Worm (Caenorhabditis elegans): ENCODE data around the gene tlk-1.

The tlk-1 gene

ce11 chrIII:9699576-9699975, at the start of gene tlk-1:
tlk-1 (plus strand) TSS chrIII:9699876.
- no peak for TF ChIP-seq dao-5 (tag; optimal IDR thresholded peaks at IDR 0.05)
- no peak for TF ChIP-seq him-1 (tag; optimal IDR thresholded peaks at IDR 0.05)
- no peak for TF ChIP-seq W03F9.2 (tag; optimal IDR thresholded peaks at IDR 0.05)

- TF ChIP-seq dao-5 (tag; optimal IDR thresholded peaks at IDR 0.05) (no peak), W03F9.2 (tag; optimal IDR thresholded peaks at IDR 0.05) (no peak), him-1 (tag; optimal IDR thresholded peaks at IDR 0.05) (no peak)
Measured at ce11 chrIII:9651871-9652270, 47.8 kb upstream of the tlk-1 start, which contains the start of gene C15H7.3. C15H7.3 (minus strand) TSS chrIII:9651971.

- no peak for TF ChIP-seq dao-5 (tag; optimal IDR thresholded peaks at IDR 0.05)
- no peak for TF ChIP-seq him-1 (tag; optimal IDR thresholded peaks at IDR 0.05)
- TF ChIP-seq W03F9.2 (tag; optimal IDR thresholded peaks at IDR 0.05) = no peak
Measured at ce11 chrIII:9655802-9656201, 43.9 kb upstream of the tlk-1 start, which contains the start of gene C15H7.4. C15H7.4 (minus strand) TSS chrIII:9655902.

- no peak for TF ChIP-seq W03F9.2 (tag; optimal IDR thresholded peaks at IDR 0.05)
- TF ChIP-seq dao-5 (tag; optimal IDR thresholded peaks at IDR 0.05) = no peak
- no peak for TF ChIP-seq him-1 (tag; optimal IDR thresholded peaks at IDR 0.05)
Measured at ce11 chrIII:9658569-9658968, 41.1 kb upstream of the tlk-1 start.

ce11 chrIII:9661119-9661518, 38.6 kb upstream of the tlk-1 start:
- TF ChIP-seq W03F9.2 (tag; optimal IDR thresholded peaks at IDR 0.05) (no peak), him-1 (tag; optimal IDR thresholded peaks at IDR 0.05) (no peak), dao-5 (tag; optimal IDR thresholded peaks at IDR 0.05) (no peak)

ce11 chrIII:9662266-9662959, 37.3 kb upstream of the tlk-1 start:
- no peak for TF ChIP-seq dao-5 (tag; optimal IDR thresholded peaks at IDR 0.05)
- TF ChIP-seq W03F9.2 (tag; optimal IDR thresholded peaks at IDR 0.05) = no peak
- no peak for TF ChIP-seq him-1 (tag; optimal IDR thresholded peaks at IDR 0.05)

ce11 chrIII:9663943-9664342, 35.7 kb upstream of the tlk-1 start:
- no peak for TF ChIP-seq W03F9.2 (tag; optimal IDR thresholded peaks at IDR 0.05)
- no peak for TF ChIP-seq dao-5 (tag; optimal IDR thresholded peaks at IDR 0.05)
- TF ChIP-seq him-1 (tag; optimal IDR thresholded peaks at IDR 0.05) = no peak

ce11 chrIII:9664484-9665221, 35.0 kb upstream of the tlk-1 start:
- TF ChIP-seq him-1 (tag; optimal IDR thresholded peaks at IDR 0.05) = peak; percentile 21
- no peak for TF ChIP-seq dao-5 (tag; optimal IDR thresholded peaks at IDR 0.05)
- no peak for TF ChIP-seq W03F9.2 (tag; optimal IDR thresholded peaks at IDR 0.05)

- TF ChIP-seq W03F9.2 (tag; optimal IDR thresholded peaks at IDR 0.05) = no peak
- no peak for TF ChIP-seq him-1 (tag; optimal IDR thresholded peaks at IDR 0.05)
- no peak for TF ChIP-seq dao-5 (tag; optimal IDR thresholded peaks at IDR 0.05)
Measured at ce11 chrIII:9665490-9666179, 34.0 kb upstream of the tlk-1 start.

ce11 chrIII:9666239-9666638, 33.4 kb upstream of the tlk-1 start:
- TF ChIP-seq him-1 (tag; optimal IDR thresholded peaks at IDR 0.05) (no peak), dao-5 (tag; optimal IDR thresholded peaks at IDR 0.05) (no peak), W03F9.2 (tag; optimal IDR thresholded peaks at IDR 0.05) (no peak)

ce11 chrIII:9666668-9667067, 33.0 kb upstream of the tlk-1 start:
- TF ChIP-seq dao-5 (tag; optimal IDR thresholded peaks at IDR 0.05) (no peak), W03F9.2 (tag; optimal IDR thresholded peaks at IDR 0.05) (no peak), him-1 (tag; optimal IDR thresholded peaks at IDR 0.05) (no peak)

ce11 chrIII:9667591-9668265, 31.9 kb upstream of the tlk-1 start, which contains the start of gene C07A9.9:
C07A9.9 (minus strand) TSS chrIII:9667641.
- TF ChIP-seq dao-5 (tag; optimal IDR thresholded peaks at IDR 0.05) (no peak), him-1 (tag; optimal IDR thresholded peaks at IDR 0.05) (peak; percentile 91)

ce11 chrIII:9669546-9669945, 30.1 kb upstream of the tlk-1 start:
- TF ChIP-seq dao-5 (tag; optimal IDR thresholded peaks at IDR 0.05) = no peak
- TF ChIP-seq W03F9.2 (tag; optimal IDR thresholded peaks at IDR 0.05) = no peak
- no peak for TF ChIP-seq him-1 (tag; optimal IDR thresholded peaks at IDR 0.05)

All from whole organism, L4/young adult.